Worm (Caenorhabditis elegans): ENCODE data around the gene C49F5.13.

C49F5.13 gene

DNA sequence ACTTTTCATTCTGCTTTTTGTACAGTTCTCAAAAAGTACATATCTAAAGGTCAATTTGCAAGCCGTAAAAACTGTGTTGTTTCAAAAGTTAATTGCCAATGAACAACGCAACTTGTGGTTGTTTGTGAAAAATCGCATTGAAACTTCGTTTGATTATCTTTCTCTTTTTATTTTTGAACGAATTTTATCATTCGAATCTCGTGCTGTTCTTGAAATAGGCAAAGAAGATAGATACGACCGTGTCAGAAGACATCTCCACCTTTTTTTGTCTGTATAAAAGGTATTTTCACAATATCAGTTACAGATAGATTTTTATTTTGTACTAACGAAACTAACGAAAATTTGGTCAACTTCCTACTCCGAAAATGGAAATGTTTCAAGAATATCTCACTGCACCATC, 33.3 kb downstream of the C49F5.13 start, which contains the start of gene C49F5.7 (continued):
- no peak for TF ChIP-seq ceh-24 (tag; optimal IDR thresholded peaks at IDR 0.05)
- TF ChIP-seq ceh-9 (tag; optimal IDR thresholded peaks at IDR 0.05): no peak
- no peak for TF ChIP-seq ceh-18 (tag; optimal IDR thresholded peaks at IDR 0.05)

DNA sequence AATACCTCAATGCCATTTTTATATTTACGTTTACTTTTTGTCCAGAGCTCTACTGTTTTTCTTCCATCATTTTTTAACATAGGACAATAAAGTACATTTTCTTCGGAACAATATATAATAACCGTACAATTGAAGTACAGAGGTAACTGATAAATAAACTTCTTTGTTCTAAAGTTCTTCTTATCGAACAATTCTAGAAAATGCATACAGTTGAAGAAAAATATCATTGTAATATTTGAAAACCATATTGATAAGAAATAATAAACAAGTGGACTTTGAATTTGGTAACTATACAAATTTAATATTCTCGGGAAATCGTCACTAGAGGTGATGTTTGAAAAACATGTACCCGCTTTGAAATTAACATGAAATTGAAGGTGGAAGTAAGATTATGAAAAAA, 35.4 kb downstream of the C49F5.13 start:
- no peak for TF ChIP-seq pha-2 (tag; optimal IDR thresholded peaks at IDR 0.05)
- no peak for TF ChIP-seq hlh-6 (tag; optimal IDR thresholded peaks at IDR 0.05)
- no peak for TF ChIP-seq Y22D7AL.16 (tag; optimal IDR thresholded peaks at IDR 0.05)
- no peak for TF ChIP-seq ceh-19 (GFP tag; optimal IDR thresholded peaks at IDR 0.05)
- no peak for TF ChIP-seq unc-55 (GFP tag; optimal IDR thresholded peaks at IDR 0.05)
- TF ChIP-seq fkh-6 (tag; optimal IDR thresholded peaks at IDR 0.05): no peak
- no peak for TF ChIP-seq syd-9 (tag; optimal IDR thresholded peaks at IDR 0.05)
- no peak for TF ChIP-seq K09A11.1 (tag; optimal IDR thresholded peaks at IDR 0.05; ENCODE audit: insufficient read depth)
- TF ChIP-seq pros-1 (tag; optimal IDR thresholded peaks at IDR 0.05): no peak
- TF ChIP-seq C08G9.2 (tag; optimal IDR thresholded peaks at IDR 0.05): no peak
- no peak for TF ChIP-seq sox-4 (tag; optimal IDR thresholded peaks at IDR 0.05)
- TF ChIP-seq madf-2 (tag; optimal IDR thresholded peaks at IDR 0.05): no peak
- TF ChIP-seq gmeb-2 (tag; optimal IDR thresholded peaks at IDR 0.05): no peak

DNA sequence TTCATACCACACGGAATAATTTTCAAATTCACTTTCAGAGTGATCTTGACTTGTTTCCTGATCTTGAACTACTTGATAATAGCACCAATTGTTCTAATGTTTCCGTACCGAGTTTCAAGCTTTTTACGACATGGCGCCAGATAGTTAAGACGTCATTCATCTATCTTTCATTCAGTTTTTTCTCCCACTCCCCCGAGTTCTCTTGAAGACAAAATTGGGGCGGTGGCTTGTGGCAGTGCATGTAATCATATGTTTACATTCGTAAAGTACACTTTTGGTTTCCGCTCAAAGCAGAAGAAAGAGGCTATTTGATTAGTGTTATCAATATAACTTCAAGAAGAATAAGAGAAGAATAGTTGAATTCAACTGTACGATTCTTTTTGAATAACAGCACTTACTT, 38.4 kb downstream of the C49F5.13 start:
- TF ChIP-seq mec-3 (tag; optimal IDR thresholded peaks at IDR 0.05; ENCODE audit: borderline replicate concordance): no peak
- no peak for TF ChIP-seq fkh-10 (GFP tag; optimal IDR thresholded peaks at IDR 0.05)
- TF ChIP-seq zip-5 (tag; optimal IDR thresholded peaks at IDR 0.05): no peak
- no peak for TF ChIP-seq ceh-24 (tag; optimal IDR thresholded peaks at IDR 0.05)

DNA sequence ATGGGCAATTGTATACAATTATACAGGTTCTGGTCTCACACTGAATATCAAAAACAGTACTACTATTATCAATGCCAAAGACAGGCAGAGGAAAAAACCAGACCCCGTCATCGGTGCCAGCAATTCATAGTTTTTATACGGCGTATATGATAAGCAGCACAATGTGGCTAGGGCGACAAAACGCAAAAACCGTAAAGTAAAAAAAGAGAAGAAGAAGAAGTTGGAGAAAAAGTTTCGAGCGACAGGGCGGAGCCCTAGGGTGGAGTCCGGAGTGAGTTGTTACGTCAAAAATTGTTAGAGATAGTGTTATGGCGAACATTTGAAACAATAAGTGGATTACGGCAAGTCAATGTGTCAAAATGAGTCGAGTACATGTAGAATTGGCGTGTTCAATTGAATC, 40.4 kb downstream of the C49F5.13 start:
- TF ChIP-seq tbx-2 (tag; optimal IDR thresholded peaks at IDR 0.05) (no peak), pax-1 (tag; optimal IDR thresholded peaks at IDR 0.05) (no peak), ceh-22 (tag; optimal IDR thresholded peaks at IDR 0.05) (no peak), syd-9 (tag; optimal IDR thresholded peaks at IDR 0.05) (no peak), sox-4 (tag; optimal IDR thresholded peaks at IDR 0.05) (no peak), ref-2 (tag; optimal IDR thresholded peaks at IDR 0.05) (no peak), C38D4.7 (GFP tag; optimal IDR thresholded peaks at IDR 0.05) (no peak), K02D7.2 (tag; optimal IDR thresholded peaks at IDR 0.05) (no peak), pag-3 (tag; optimal IDR thresholded peaks at IDR 0.05; ENCODE audit: borderline replicate concordance) (no peak), sdc-2 (tag; optimal IDR thresholded peaks at IDR 0.05) (no peak), dmd-4 (tag; optimal IDR thresholded peaks at IDR 0.05; ENCODE audit: borderline replicate concordance) (no peak), dve-1 (tag; optimal IDR thresholded peaks at IDR 0.05) (no peak), fkh-6 (tag; optimal IDR thresholded peaks at IDR 0.05) (no peak), odd-2 (tag; optimal IDR thresholded peaks at IDR 0.05) (no peak), eyg-1 (tag; optimal IDR thresholded peaks at IDR 0.05) (no peak), C08G9.2 (tag; optimal IDR thresholded peaks at IDR 0.05) (no peak), ceh-34 (tag; optimal IDR thresholded peaks at IDR 0.05) (no peak), rnt-1 (tag; optimal IDR thresholded peaks at IDR 0.05) (no peak)

DNA sequence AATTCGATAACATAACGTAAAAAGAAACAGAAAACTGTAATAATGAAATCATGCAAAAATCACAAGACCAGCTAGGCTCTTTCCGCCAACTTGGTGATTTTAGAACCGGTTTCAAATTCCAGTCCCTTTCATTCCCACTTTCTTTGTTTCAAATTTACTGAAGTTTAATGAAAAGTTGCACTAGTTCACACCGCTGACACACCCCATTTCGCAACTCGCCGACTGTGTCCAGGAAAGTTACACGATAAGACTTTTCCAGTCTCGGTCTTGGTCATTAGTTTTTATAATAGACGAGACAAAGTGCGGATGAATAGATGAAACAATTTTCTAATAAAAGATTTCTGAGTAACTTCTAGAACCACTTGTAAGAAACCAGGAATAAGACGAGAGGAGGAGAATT, 42.8 kb downstream of the C49F5.13 start:
- no peak for TF ChIP-seq ama-1 (optimal IDR thresholded peaks at IDR 0.05)
- no peak for TF ChIP-seq unc-55 (GFP tag; optimal IDR thresholded peaks at IDR 0.05)
- no peak for TF ChIP-seq ceh-9 (tag; optimal IDR thresholded peaks at IDR 0.05)
- TF ChIP-seq unc-42 (tag; optimal IDR thresholded peaks at IDR 0.05): no peak
- no peak for TF ChIP-seq K02D7.2 (tag; optimal IDR thresholded peaks at IDR 0.05)
- no peak for TF ChIP-seq ceh-24 (tag; optimal IDR thresholded peaks at IDR 0.05)
- TF ChIP-seq pag-3 (tag; optimal IDR thresholded peaks at IDR 0.05; ENCODE audit: borderline replicate concordance): no peak
- no peak for TF ChIP-seq dmd-4 (tag; optimal IDR thresholded peaks at IDR 0.05; ENCODE audit: borderline replicate concordance)
- TF ChIP-seq zip-5 (tag; optimal IDR thresholded peaks at IDR 0.05): no peak

Measured in whole organism, late embryonic.